Fruit fly (Drosophila melanogaster): ENCODE results near the gene CG31464.

CG31464 gene

DNA sequence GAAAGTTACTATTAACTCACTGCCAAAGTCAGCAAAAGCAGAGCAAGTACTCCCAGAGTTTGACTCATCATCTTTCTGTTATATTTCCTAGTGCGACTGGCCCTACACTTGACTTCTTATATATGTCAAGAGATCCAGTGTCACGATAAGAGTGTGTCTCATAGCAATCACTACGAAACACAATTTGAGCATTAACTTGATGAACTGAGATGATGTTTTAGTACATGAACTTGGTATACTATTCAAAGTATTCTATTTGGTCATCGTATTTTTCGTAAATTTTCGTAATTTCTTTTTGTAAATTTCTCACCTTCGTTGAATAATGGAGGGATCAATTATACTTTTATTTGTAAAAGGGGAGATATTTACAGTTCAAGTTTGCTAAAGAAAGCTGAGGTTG, 562 bp upstream of the CG31464 start, which contains the start of gene CG11672:
CG11672 (minus strand) TSS at position 101 of the 400 bp plus-strand sequence.
- TF ChIP-seq zen2 (GFP tag; IDR thresholded peaks at IDR 0.05; ENCODE audit: partially characterized antibody) (0 out of 3 replicates have a peak, but pooled peaks have one; percentile 10), HmgZ (tag; optimal IDR thresholded peaks at IDR 0.05) (no peak)

DNA sequence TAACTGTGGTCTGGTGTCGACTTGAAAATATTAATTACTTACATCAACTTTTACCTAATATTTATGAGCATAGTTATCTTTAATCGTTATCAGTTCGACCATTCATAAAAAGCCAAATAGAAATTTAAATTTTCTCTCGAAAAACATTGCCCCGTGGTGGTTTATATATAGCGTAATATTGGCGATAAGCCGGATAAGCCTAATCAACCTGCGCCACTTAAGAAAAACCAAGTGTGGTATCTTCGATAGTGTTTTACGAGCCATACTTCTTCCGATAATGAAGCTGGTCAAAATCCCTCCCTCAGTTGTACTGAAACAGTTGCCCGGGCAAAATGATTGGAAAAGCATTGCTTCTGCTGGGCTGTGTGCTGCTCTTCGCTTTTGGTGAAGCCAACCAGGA, 994 bp downstream of the CG31464 start, which contains the start of gene CG31463:
CG31463 (plus strand) TSS at position 302 of the 400 bp plus-strand sequence.
- 0 out of 2 replicates have a peak, but pooled peaks have one; percentile 11 for TF ChIP-seq GATAe (GFP tag; conservative IDR thresholded peaks at IDR 0.05)
- peak; percentile 81 for TF ChIP-seq exex (tag; optimal IDR thresholded peaks at IDR 0.05)
- TF ChIP-seq BtbVII (GFP tag; optimal IDR thresholded peaks at IDR 0.05), result no peak
- TF ChIP-seq CHES-1-like (GFP tag; optimal IDR thresholded peaks at IDR 0.05), result no peak
- peak; percentile 61 for TF ChIP-seq CG34376 (GFP tag; optimal IDR thresholded peaks at IDR 0.05)

DNA sequence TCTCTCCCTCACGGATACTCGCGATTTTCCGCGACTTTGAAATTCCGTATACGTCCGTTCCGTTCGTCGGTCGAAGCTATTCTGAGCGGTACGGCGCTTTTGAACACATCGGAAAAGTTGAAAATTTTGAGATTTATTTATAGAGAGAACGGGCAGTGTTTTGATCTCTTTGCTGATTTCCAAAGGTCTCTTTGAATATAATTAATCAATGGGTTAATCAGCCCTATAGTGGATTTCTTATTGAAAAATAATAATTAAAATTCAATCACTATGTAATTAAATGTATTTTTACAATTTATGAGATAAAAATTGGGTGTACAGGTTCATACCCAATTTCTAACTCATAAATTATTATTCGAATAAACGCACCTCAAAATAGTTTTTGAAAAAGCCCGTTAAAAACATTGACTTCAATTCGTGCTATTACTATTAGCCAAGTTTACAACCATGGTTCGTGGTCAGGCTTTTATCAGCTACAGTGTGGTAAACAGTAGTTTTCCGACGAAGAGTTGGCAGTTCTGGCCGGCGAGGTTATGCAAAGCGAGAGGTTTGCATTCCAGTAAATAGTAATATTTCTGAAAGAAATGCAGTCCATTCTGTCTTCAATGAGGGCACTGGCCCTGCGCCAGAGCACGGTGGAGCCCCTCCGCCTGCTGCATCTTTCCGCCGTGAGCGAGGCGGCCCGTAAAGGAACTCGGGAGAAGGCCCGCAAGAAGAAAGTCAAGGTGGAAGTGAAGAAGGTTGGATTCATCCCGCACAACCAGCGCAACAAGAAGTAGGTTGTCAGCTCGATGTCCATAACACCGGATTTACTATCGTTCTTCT, 10.1 kb downstream of the CG31464 start, which contains the start of the genes CG9626 and mRpL1:
CG9626 (minus strand) TSS at position 51 of the 825 bp plus-strand sequence.
mRpL1 (plus strand) TSS at position 513 of the 825 bp plus-strand sequence.
- TF ChIP-seq NFAT (GFP tag; IDR thresholded peaks at IDR 0.05), result peak; percentile 46; the same call in 1 of the 2 replicates
- TF ChIP-seq Pdp1 (GFP tag; optimal IDR thresholded peaks at IDR 0.05), result peak in 1 of 2 experiments; percentile 100
- TF ChIP-seq CG30020 (tag; optimal IDR thresholded peaks at IDR 0.05), result peak; percentile 29
- TF ChIP-seq ken (GFP tag; IDR thresholded peaks at IDR 0.05), result peak; percentile 41; the same call in 1 of the 3 replicates
- TF ChIP-seq sens-2 (GFP tag; IDR thresholded peaks at IDR 0.05), result no peak
- TF ChIP-seq Camta (GFP tag; optimal IDR thresholded peaks at IDR 0.05), result peak; percentile 31
- TF ChIP-seq Xbp1 (GFP tag; optimal IDR thresholded peaks at IDR 0.05), result peak; percentile 20
- no peak for TF ChIP-seq grn (GFP tag; optimal IDR thresholded peaks at IDR 0.05)
- TF ChIP-seq Dref (GFP tag; IDR thresholded peaks at IDR 0.05), result peak; percentile 42
- peak; percentile 43 for TF ChIP-seq HmgD (GFP tag; optimal IDR thresholded peaks at IDR 0.05)
- TF ChIP-seq danr (GFP tag; IDR thresholded peaks at IDR 0.05), result no peak
- no peak for TF ChIP-seq CG31365 (tag; optimal IDR thresholded peaks at IDR 0.05)
- peak; percentile 86 for TF ChIP-seq Lhr (GFP tag; optimal IDR thresholded peaks at IDR 0.05)
- TF ChIP-seq CG15514 (GFP tag; optimal IDR thresholded peaks at IDR 0.05), result peak; percentile 87
- peak; percentile 69 for TF ChIP-seq Sry-δ (GFP tag; optimal IDR thresholded peaks at IDR 0.05)
- TF ChIP-seq CG17912 (GFP tag; optimal IDR thresholded peaks at IDR 0.05), result peak; percentile 22
- no peak for TF ChIP-seq schlank (tag; optimal IDR thresholded peaks at IDR 0.05)
- TF ChIP-seq E2f2 (GFP tag; IDR thresholded peaks at IDR 0.05), result peak; percentile 53
- TF ChIP-seq Mad (GFP tag; optimal IDR thresholded peaks at IDR 0.05), result peak; percentile 15
- no peak for TF ChIP-seq maf-S (GFP tag; optimal IDR thresholded peaks at IDR 0.05)
- no peak for TF ChIP-seq H15 (GFP tag; IDR thresholded peaks at IDR 0.05)
- peak in 1 of 2 experiments; percentile 16 for TF ChIP-seq crp (GFP tag; optimal IDR thresholded peaks at IDR 0.05)
- no peak for TF ChIP-seq Hr3 (GFP tag; optimal IDR thresholded peaks at IDR 0.05)
- 0 out of 2 replicates have a peak, but pooled peaks have one; percentile 12 for TF ChIP-seq nerfin-2 (GFP tag; IDR thresholded peaks at IDR 0.05; ENCODE audit: partially characterized antibody)
- no peak for TF ChIP-seq Nf-YB (GFP tag; optimal IDR thresholded peaks at IDR 0.05)
- peak; percentile 40 for TF ChIP-seq nerfin-1 (tag; optimal IDR thresholded peaks at IDR 0.05)
- peak; percentile 89 for TF ChIP-seq CG1603 (tag; optimal IDR thresholded peaks at IDR 0.05)
- no peak for TF ChIP-seq gce (GFP tag; IDR thresholded peaks at IDR 0.05)
- TF ChIP-seq sug (tag; optimal IDR thresholded peaks at IDR 0.05), result peak; percentile 46
- TF ChIP-seq gsb-n (tag; optimal IDR thresholded peaks at IDR 0.05), result no peak
- peak; percentile 58 for TF ChIP-seq Dp (GFP tag; optimal IDR thresholded peaks at IDR 0.05)
- TF ChIP-seq CTCF (GFP tag; optimal IDR thresholded peaks at IDR 0.05), result peak; percentile 82
- TF ChIP-seq Mes4 (GFP tag; optimal IDR thresholded peaks at IDR 0.05), result no peak
- no peak for TF ChIP-seq twi (tag; optimal IDR thresholded peaks at IDR 0.05)
- TF ChIP-seq CG3847 (GFP tag; IDR thresholded peaks at IDR 0.05), result peak; percentile 43
- peak; percentile 49 for TF ChIP-seq CG2120 (GFP tag; optimal IDR thresholded peaks at IDR 0.05)
- TF ChIP-seq pzg (GFP tag; optimal IDR thresholded peaks at IDR 0.05), result peak; percentile 90
- peak; percentile 47 for TF ChIP-seq zfh2 (GFP tag; optimal IDR thresholded peaks at IDR 0.05)
